Worm (Caenorhabditis elegans) whole organism, L1 larva: ENCODE measurements around the gene F47G3.4.

Experiments
- rnt-1 ChIP-seq: sonication (generic microtip); optimal IDR thresholded peaks from 2 replicates; lab custom pipeline; 2016; ENCODE audit warnings: mild to moderate bottlenecking, missing genetic modification characterization, moderate library complexity, missing compliant biosample characterization
- unc-130 ChIP-seq: fragments of 150-350 bp; optimal IDR thresholded peaks from 2 replicates; lab custom pipeline; 2017; ENCODE audit warnings: missing biosample characterization, missing genetic modification characterization, inconsistent platforms

ce11 chrX:2407167-2407566 is 25.8 kb downstream of the F47G3.4 start, which contains the start of gene mtpn-1:
- TF ChIP-seq rnt-1 (tag; lab: Kevin White, UChicago) (no peak), unc-130 (tag; lab: Kevin White, UChicago) (no peak)
